Fruit fly (Drosophila melanogaster) whole organism, prepupa: ENCODE results near the gene RabX6.
A peak's percentile ranks its signal among the peaks of the same experiment; 100 is the strongest.

Experiments used
- Blimp-1 ChIP-seq: fragments of 200-800 bp; sonication (Bioruptor generic); optimal IDR thresholded peaks from 3 replicates; lab custom pipeline; 2017; ENCODE audit warnings: missing biosample characterization, missing genetic modification characterization, mild to moderate bottlenecking, moderate library complexity, missing genetic modification reagents
- CG10631 ChIP-seq: fragments of 200-800 bp; sonication (Bioruptor generic); optimal IDR thresholded peaks from 2 replicates; lab custom pipeline; 2016; ENCODE audit warnings: missing biosample characterization, missing genetic modification characterization
- CG10669 ChIP-seq: fragments of 200-800 bp; sonication (Bioruptor generic); optimal IDR thresholded peaks from 3 replicates; lab custom pipeline; 2018; ENCODE audit warnings: missing biosample characterization, mild to moderate bottlenecking, missing genetic modification characterization, moderate library complexity
- CG11294 ChIP-seq: fragments of 200-800 bp; sonication (Bioruptor generic); IDR thresholded peaks from 2 replicates; pipeline ENCODE4 v1.3.6; 2022; ENCODE audit warnings: missing biosample characterization, missing genetic modification characterization
- CG11762 ChIP-seq: fragments of 200-800 bp; sonication (Bioruptor generic); optimal IDR thresholded peaks from 3 replicates; lab custom pipeline; 2016; ENCODE audit warnings: missing biosample characterization, missing genetic modification characterization; ENCODE audit not compliant: insufficient read depth
- CG15336 ChIP-seq: fragments of 200-800 bp; sonication (Bioruptor generic); IDR thresholded peaks from 2 replicates; pipeline ENCODE4 v1.3.6; 2022; ENCODE audit warnings: missing biosample characterization, missing genetic modification characterization
- CG1621 ChIP-seq: fragments of 200-800 bp; sonication (Bioruptor generic); optimal IDR thresholded peaks from 3 replicates; lab custom pipeline; 2018; ENCODE audit warnings: missing biosample characterization, mild to moderate bottlenecking, missing genetic modification characterization
- CG3032 ChIP-seq: fragments of 200-800 bp; optimal IDR thresholded peaks from 2 replicates; lab custom pipeline; 2019; ENCODE audit warnings: missing biosample characterization, mild to moderate bottlenecking, missing genetic modification characterization, moderate library complexity
- CG31627 ChIP-seq: fragments of 200-800 bp; sonication (Bioruptor generic); optimal IDR thresholded peaks from 3 replicates; lab custom pipeline; 2016; ENCODE audit warnings: missing biosample characterization, missing genetic modification characterization
- CG32006 ChIP-seq: fragments of 200-800 bp; sonication (Bioruptor generic); optimal IDR thresholded peaks from 3 replicates; lab custom pipeline; 2017; ENCODE audit warnings: missing biosample characterization, mild to moderate bottlenecking, missing genetic modification characterization
- CG34406 ChIP-seq: fragments of 200-800 bp; sonication (Bioruptor generic); optimal IDR thresholded peaks from 3 replicates; lab custom pipeline; 2016; ENCODE audit warnings: missing biosample characterization, missing genetic modification characterization
- CG6163 ChIP-seq: fragments of 200-800 bp; sonication (Bioruptor generic); IDR thresholded peaks from 3 replicates; pipeline ENCODE4 v1.3.6; 2022; ENCODE audit warnings: missing biosample characterization, missing genetic modification characterization
- CG6792 ChIP-seq: fragments of 200-800 bp; sonication (Bioruptor generic); optimal IDR thresholded peaks from 3 replicates; lab custom pipeline; 2016; ENCODE audit warnings: missing biosample characterization, missing genetic modification characterization
- CG6808 ChIP-seq: fragments of 200-800 bp; sonication (Bioruptor generic); optimal IDR thresholded peaks from 3 replicates; lab custom pipeline; 2017; ENCODE audit warnings: missing biosample characterization, missing genetic modification characterization, mild to moderate bottlenecking, moderate library complexity, missing genetic modification reagents
- CG6854 ChIP-seq: fragments of 200-800 bp; sonication (Bioruptor generic); optimal IDR thresholded peaks from 2 replicates; lab custom pipeline; 2017; ENCODE audit warnings: missing biosample characterization, mild to moderate bottlenecking, missing genetic modification characterization
- CG8119 ChIP-seq: fragments of 200-800 bp; sonication (Bioruptor generic); IDR thresholded peaks from 3 replicates; pipeline ENCODE4 v1.3.6; 2022; ENCODE audit warnings: missing biosample characterization, missing genetic modification characterization
- CG8319 ChIP-seq: fragments of 200-800 bp; sonication (Bioruptor generic); optimal IDR thresholded peaks from 3 replicates; lab custom pipeline; 2016; ENCODE audit warnings: missing biosample characterization, missing genetic modification characterization
- CG8632 ChIP-seq: fragments of 200-800 bp; sonication (Bioruptor generic); optimal IDR thresholded peaks from 3 replicates; lab custom pipeline; 2016; ENCODE audit warnings: missing biosample characterization, missing genetic modification characterization
- Ets21C ChIP-seq: fragments of 200-800 bp; sonication (Bioruptor generic); optimal IDR thresholded peaks from 3 replicates; lab custom pipeline; 2016; ENCODE audit warnings: missing biosample characterization, missing genetic modification characterization
- Ets96B ChIP-seq: fragments of 200-800 bp; optimal IDR thresholded peaks from 2 replicates; lab custom pipeline; 2019; ENCODE audit warnings: missing biosample characterization, mild to moderate bottlenecking, missing genetic modification characterization, moderate library complexity
- Gug ChIP-seq: fragments of 200-800 bp; sonication (Bioruptor generic); IDR thresholded peaks from 2 replicates; pipeline ENCODE4 v1.3.6; 2022; ENCODE audit warnings: missing biosample characterization, missing genetic modification characterization
- Hr38 ChIP-seq: sonication (Bioruptor generic); optimal IDR thresholded peaks from 2 replicates; lab custom pipeline; 2016; ENCODE audit warnings: missing biosample characterization, missing genetic modification characterization
- Hr4 ChIP-seq: fragments of 200-800 bp; sonication (Bioruptor generic); optimal IDR thresholded peaks from 3 replicates; lab custom pipeline; 2016; ENCODE audit warnings: missing biosample characterization, missing genetic modification characterization
- Lpt ChIP-seq: fragments of 200-800 bp; sonication (Bioruptor generic); optimal IDR thresholded peaks from 3 replicates; lab custom pipeline; 2016; ENCODE audit warnings: missing biosample characterization, missing genetic modification characterization
- Met ChIP-seq: fragments of 200-800 bp; sonication (Bioruptor generic); optimal IDR thresholded peaks from 3 replicates; lab custom pipeline; 2016; ENCODE audit warnings: missing biosample characterization, missing genetic modification characterization
- Smox ChIP-seq: fragments of 200-800 bp; sonication (Bioruptor generic); optimal IDR thresholded peaks from 3 replicates; lab custom pipeline; 2016; ENCODE audit warnings: missing biosample characterization, missing genetic modification characterization
- Sox102F ChIP-seq: fragments of 200-800 bp; sonication (Bioruptor generic); optimal IDR thresholded peaks from 2 replicates; lab custom pipeline; 2016; ENCODE audit warnings: missing biosample characterization, mild to moderate bottlenecking, missing genetic modification characterization
- Sox14 ChIP-seq: fragments of 200-800 bp; sonication (Bioruptor generic); optimal IDR thresholded peaks from 3 replicates; lab custom pipeline; 2016; ENCODE audit warnings: missing biosample characterization, missing genetic modification characterization
- Sox15 ChIP-seq: fragments of 200-800 bp; sonication (Bioruptor generic); optimal IDR thresholded peaks from 3 replicates; lab custom pipeline; 2016; ENCODE audit warnings: missing biosample characterization, missing genetic modification characterization
- achi ChIP-seq: fragments of 200-800 bp; sonication (Bioruptor generic); optimal IDR thresholded peaks from 3 replicates; lab custom pipeline; 2016; ENCODE audit warnings: missing biosample characterization, missing genetic modification characterization
- cyc ChIP-seq: fragments of 200-800 bp; sonication (Bioruptor generic); optimal IDR thresholded peaks from 3 replicates; lab custom pipeline; 2016; ENCODE audit warnings: missing biosample characterization, missing genetic modification characterization
- dac ChIP-seq: fragments of 200-800 bp; sonication (Bioruptor generic); optimal IDR thresholded peaks from 2 replicates; lab custom pipeline; 2017; ENCODE audit warnings: missing biosample characterization, mild to moderate bottlenecking, missing genetic modification characterization
- dsx ChIP-seq: fragments of 200-800 bp; optimal IDR thresholded peaks from 3 replicates; lab custom pipeline; 2019; ENCODE audit warnings: missing biosample characterization, mild to moderate bottlenecking, missing genetic modification characterization, moderate library complexity; ENCODE audit not compliant: poor library complexity, severe bottlenecking
- eg ChIP-seq: fragments of 200-800 bp; sonication (Bioruptor generic); IDR thresholded peaks from 3 replicates; pipeline ENCODE4 v1.3.6; 2022; ENCODE audit warnings: missing biosample characterization, missing genetic modification characterization
- esn ChIP-seq: fragments of 200-800 bp; sonication (Bioruptor generic); optimal IDR thresholded peaks from 2 replicates; lab custom pipeline; 2016; ENCODE audit warnings: missing biosample characterization, mild to moderate bottlenecking, missing genetic modification characterization, moderate library complexity
- fkh ChIP-seq: fragments of 200-800 bp; sonication (Bioruptor generic); optimal IDR thresholded peaks from 3 replicates; lab custom pipeline; 2017; ENCODE audit warnings: missing biosample characterization, mild to moderate bottlenecking, missing genetic modification characterization, moderate library complexity
- lz ChIP-seq: fragments of 200-800 bp; sonication (Bioruptor generic); optimal IDR thresholded peaks from 3 replicates; lab custom pipeline; 2016; ENCODE audit warnings: missing biosample characterization, missing genetic modification characterization
- pdm3 ChIP-seq: fragments of 200-800 bp; sonication (Bioruptor generic); optimal IDR thresholded peaks from 3 replicates; lab custom pipeline; 2016; ENCODE audit warnings: missing biosample characterization, missing genetic modification characterization
- spab ChIP-seq: fragments of 200-800 bp; sonication (Bioruptor generic); optimal IDR thresholded peaks from 2 replicates; lab custom pipeline; 2017; ENCODE audit warnings: missing biosample characterization, mild to moderate bottlenecking, missing genetic modification characterization, missing genetic modification reagents
- vri ChIP-seq: fragments of 200-800 bp; sonication (Bioruptor generic); optimal IDR thresholded peaks from 3 replicates; lab custom pipeline; 2016; ENCODE audit warnings: missing biosample characterization, mild to moderate bottlenecking, missing genetic modification characterization

The RabX6 gene

dm6 chr3L:721863-722262, 31.5 kb downstream of the RabX6 start (continued):
- no peak for TF ChIP-seq Hr38
- TF ChIP-seq esn: no peak
- no peak for TF ChIP-seq Sox102F
- TF ChIP-seq CG10631 (GFP tag; lab: Kevin White, UChicago): no peak
- no peak for TF ChIP-seq CG6792 (GFP tag; lab: Kevin White, UChicago)
- TF ChIP-seq, all 60 proteins: peak for 9

dm6 chr3L:722386-722785, 32.1 kb downstream of the RabX6 start:
- TF ChIP-seq Gug (peak; percentile 65), CG34406 (GFP tag; lab: Kevin White, UChicago) (no peak), CG8632 (GFP tag; lab: Kevin White, UChicago) (no peak), CG31627 (GFP tag; lab: Kevin White, UChicago) (no peak), eg (GFP tag; lab: Robert Waterston, UW) (peak; percentile 83), lz (GFP tag; lab: Kevin White, UChicago) (no peak), CG6854 (GFP tag; lab: Kevin White, UChicago) (no peak), CG11294 (GFP tag; lab: Robert Waterston, UW) (peak; percentile 64), CG15336 (peak; percentile 63), CG1621 (tag; lab: Kevin White, UChicago) (no peak), cyc (GFP tag; lab: Kevin White, UChicago) (no peak), CG6808 (no peak), dsx (GFP tag; lab: Kevin White, UChicago) (no peak), CG6163 (peak; percentile 33; the same call in 2 of the 3 replicates), CG8119 (peak; percentile 30; the same call in 1 of the 3 replicates)

DNA sequence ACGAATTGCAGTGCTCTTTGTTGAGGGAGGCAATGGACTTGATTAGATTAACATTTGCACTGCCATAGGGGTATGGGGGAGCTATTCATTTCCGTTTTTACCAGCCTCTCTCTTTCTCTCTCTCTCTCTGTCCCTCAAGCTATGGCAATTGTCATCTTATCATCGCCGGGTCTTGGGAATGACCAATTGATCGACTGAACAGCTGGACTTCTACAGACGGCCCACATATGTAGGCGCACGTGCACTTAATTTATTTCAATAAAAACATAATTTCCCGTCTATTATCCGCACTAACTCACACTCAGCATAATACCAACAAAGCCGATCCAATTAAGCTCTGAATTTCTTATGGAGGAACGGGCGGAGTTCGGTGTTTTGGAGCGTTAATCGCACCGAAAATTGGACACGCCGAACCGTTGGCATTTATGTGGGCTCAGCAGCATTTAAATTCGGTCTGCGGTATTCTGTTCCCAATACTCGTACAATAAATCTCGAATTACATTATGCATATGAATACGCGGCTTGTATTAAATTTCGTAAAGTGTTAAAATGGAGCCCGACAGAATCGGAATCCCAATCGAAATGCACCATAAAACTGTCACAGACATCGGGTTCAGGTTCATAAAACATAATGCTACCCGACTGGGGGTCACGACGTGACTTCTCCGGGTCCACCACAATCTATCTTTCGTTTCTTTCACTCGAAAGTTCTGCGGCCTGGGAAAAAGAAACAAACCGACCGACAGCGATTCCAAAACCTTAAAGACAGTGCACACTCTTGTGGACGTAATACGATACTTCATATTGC, 33.5 kb downstream of the RabX6 start:
- TF ChIP-seq spab (GFP tag; lab: Kevin White, UChicago): no peak
- no peak for TF ChIP-seq dac (GFP tag; lab: Kevin White, UChicago)
- TF ChIP-seq CG8319 (GFP tag; lab: Kevin White, UChicago): no peak
- no peak for TF ChIP-seq Ets21C (GFP tag; lab: Kevin White, UChicago)
- TF ChIP-seq Gug: no peak
- no peak for TF ChIP-seq fkh (GFP tag; lab: Kevin White, UChicago)
- no peak for TF ChIP-seq CG15336
- TF ChIP-seq CG6808: no peak
- TF ChIP-seq achi: no peak
- TF ChIP-seq CG31627 (GFP tag; lab: Kevin White, UChicago): no peak
- no peak for TF ChIP-seq CG1621 (tag; lab: Kevin White, UChicago)
- TF ChIP-seq CG6792 (GFP tag; lab: Kevin White, UChicago): no peak
- no peak for TF ChIP-seq CG10669 (GFP tag; lab: Kevin White, UChicago)
- no peak for TF ChIP-seq CG32006 (GFP tag; lab: Kevin White, UChicago)
- no peak for TF ChIP-seq CG34406 (GFP tag; lab: Kevin White, UChicago)

DNA sequence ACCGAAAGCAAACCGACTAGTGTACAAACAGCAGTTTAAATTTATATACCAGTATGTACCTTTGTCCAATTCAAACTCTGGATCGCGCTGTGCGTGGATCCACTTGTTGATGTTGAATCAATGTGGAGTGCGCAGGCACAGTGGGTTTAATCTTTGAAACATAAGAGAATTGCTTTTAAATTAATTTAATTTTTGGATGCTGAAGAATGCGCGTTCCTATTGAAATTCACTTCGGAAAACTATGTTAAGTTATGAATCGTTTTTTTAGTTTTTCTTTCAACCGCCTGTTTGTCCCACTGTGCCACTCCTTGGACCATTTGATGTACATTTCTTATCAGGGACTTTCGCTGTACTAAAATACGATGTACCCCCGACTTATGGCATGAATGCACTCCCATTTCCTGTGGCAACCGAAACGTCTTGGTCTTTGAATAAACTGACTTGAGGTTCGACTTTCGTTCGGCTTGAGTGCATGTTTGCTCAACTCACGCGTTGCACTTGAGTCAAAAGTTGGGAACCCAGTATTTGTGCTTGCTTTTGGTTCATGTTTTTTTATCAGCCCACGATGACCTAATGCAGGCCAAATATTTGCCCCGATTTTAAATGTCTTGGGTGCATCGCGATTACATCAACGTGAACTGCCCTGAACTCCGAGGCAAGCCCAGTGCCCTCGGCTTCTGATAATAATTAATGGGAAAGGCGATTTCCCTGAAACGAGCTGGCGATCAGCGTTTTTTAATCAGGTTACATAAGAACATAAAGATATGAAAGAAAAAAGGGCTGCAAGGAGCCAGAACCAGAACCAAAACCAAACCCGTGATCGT, 34.4 kb downstream of the RabX6 start:
- TF ChIP-seq CG3032 (peak; percentile 90), CG8119 (peak; percentile 93), CG6792 (GFP tag; lab: Kevin White, UChicago) (peak; percentile 97), CG6808 (peak; percentile 89), dac (GFP tag; lab: Kevin White, UChicago) (peak; percentile 81), Sox15 (GFP tag; lab: Kevin White, UChicago) (peak; percentile 83), Ets96B (tag; lab: Kevin White, UChicago) (peak; percentile 91), Hr4 (GFP tag; lab: Kevin White, UChicago) (peak; percentile 84), Sox14 (GFP tag; lab: Kevin White, UChicago) (peak; percentile 95), esn (peak; percentile 98), Met (GFP tag; lab: Kevin White, UChicago) (peak; percentile 95), Lpt (GFP tag; lab: Kevin White, UChicago) (peak; percentile 81), Ets21C (GFP tag; lab: Kevin White, UChicago) (peak; percentile 93), Hr38 (no peak), spab (GFP tag; lab: Kevin White, UChicago) (peak; percentile 93), CG1621 (tag; lab: Kevin White, UChicago) (peak; percentile 95), CG15336 (peak; percentile 93), Blimp-1 (GFP tag; lab: Kevin White, UChicago) (peak; percentile 76), pdm3 (GFP tag; lab: Kevin White, UChicago) (peak; percentile 91), CG11762 (GFP tag; lab: Kevin White, UChicago) (peak; percentile 88), achi (peak; percentile 92), eg (GFP tag; lab: Robert Waterston, UW) (peak; percentile 93), vri (GFP tag; lab: Kevin White, UChicago) (peak; percentile 78), Smox (GFP tag; lab: Kevin White, UChicago) (peak; percentile 93), CG8319 (GFP tag; lab: Kevin White, UChicago) (peak; percentile 91)
